Worm (Caenorhabditis elegans) whole organism, L1 larva: ENCODE measurements around the gene T06D4.1.

ENCODE experiments used
- C04F5.9 ChIP-seq: sonication (generic microtip); optimal IDR thresholded peaks from 2 replicates; lab custom pipeline; 2016; ENCODE audit warnings: missing genetic modification characterization, missing compliant biosample characterization
- C16A3.4 ChIP-seq: fragments of 150-350 bp; optimal IDR thresholded peaks from 2 replicates; lab custom pipeline; 2014; ENCODE audit warnings: missing biosample characterization, missing genetic modification characterization
- C34B4.2 ChIP-seq: sonication (generic microtip); optimal IDR thresholded peaks from 2 replicates; lab custom pipeline; 2017; ENCODE audit warnings: mild to moderate bottlenecking, missing genetic modification characterization, missing compliant biosample characterization
- F16B12.6 ChIP-seq: fragments of 150-350 bp; optimal IDR thresholded peaks from 2 replicates; lab custom pipeline; 2014; ENCODE audit warnings: missing biosample characterization, missing genetic modification characterization
- ama-1 ChIP-seq: fragments of 150-350 bp; optimal IDR thresholded peaks from 2 replicates; lab custom pipeline; 2014
- ceh-63 ChIP-seq: fragments of 200-800 bp; sonication (Bioruptor generic); optimal IDR thresholded peaks from 2 replicates; lab custom pipeline; 2018; ENCODE audit warnings: mild to moderate bottlenecking, missing genetic modification characterization, missing compliant biosample characterization
- ceh-82 ChIP-seq, 3 experiments: fragments of 150-350 bp in 1 of 3; sonication (generic microtip) in 2 of 3; optimal IDR thresholded peaks; 2 replicates each; lab custom pipeline; 2014 to 2017; ENCODE audit warnings: missing biosample characterization in 3 of 3, missing genetic modification characterization in 3 of 3
- ces-1 ChIP-seq: fragments of 150-350 bp; optimal IDR thresholded peaks from 2 replicates; lab custom pipeline; 2014; ENCODE audit warnings: missing biosample characterization, missing genetic modification reagents, missing genetic modification characterization
- dpl-1 ChIP-seq, 3 experiments: fragments of 150-350 bp in 2 of 3; sonication (generic microtip) in 1 of 3; optimal IDR thresholded peaks; 2 replicates each; lab custom pipeline; 2014 to 2017; ENCODE audit warnings: missing biosample characterization in 3 of 3, missing genetic modification characterization in 3 of 3, missing genetic modification reagents in 3 of 3
- efl-1 ChIP-seq, 4 experiments: fragments of 150-350 bp; optimal IDR thresholded peaks in 3 of 4; peaks in 1 of 4; 1 replicate in 1 of 4; 2 replicates in 3 of 4; lab custom pipeline; 2014; ENCODE audit warnings: missing biosample characterization in 2 of 4, missing genetic modification characterization in 2 of 4, missing genetic modification reagents in 2 of 4
- egl-27 ChIP-seq, 2 experiments: fragments of 150-350 bp in 1 of 2; sonication (generic microtip); optimal IDR thresholded peaks; 3 replicates each; lab custom pipeline; 2017 to 2018; ENCODE audit warnings: missing biosample characterization in 2 of 2, missing genetic modification characterization in 2 of 2, missing genetic modification reagents in 2 of 2
- elt-2 ChIP-seq: sonication (generic microtip); optimal IDR thresholded peaks from 2 replicates; lab custom pipeline; 2016; ENCODE audit warnings: missing genetic modification characterization, mild to moderate bottlenecking, inconsistent platforms, missing compliant biosample characterization, missing genetic modification reagents
- ets-5 ChIP-seq: fragments of 200-800 bp; sonication (Bioruptor generic); IDR thresholded peaks from 2 replicates; pipeline ENCODE4 v1.3.6; 2022; ENCODE audit warnings: missing genetic modification characterization, missing compliant biosample characterization
- fkh-10 ChIP-seq: sonication (generic microtip); optimal IDR thresholded peaks from 2 replicates; lab custom pipeline; 2017; ENCODE audit warnings: missing biosample characterization, missing genetic modification reagents, missing genetic modification characterization
- fkh-4 ChIP-seq: sonication (generic microtip); optimal IDR thresholded peaks from 2 replicates; lab custom pipeline; 2016; ENCODE audit warnings: missing compliant biosample characterization, missing genetic modification characterization, borderline replicate concordance
- fkh-8 ChIP-seq: sonication (generic microtip); optimal IDR thresholded peaks from 2 replicates; lab custom pipeline; 2016; ENCODE audit warnings: mild to moderate bottlenecking, missing genetic modification characterization, missing compliant biosample characterization
- fos-1 ChIP-seq: fragments of 150-350 bp; optimal IDR thresholded peaks from 2 replicates; lab custom pipeline; 2014; ENCODE audit warnings: missing biosample characterization, missing genetic modification characterization
- irx-1 ChIP-seq: sonication (generic microtip); optimal IDR thresholded peaks from 2 replicates; lab custom pipeline; 2016; ENCODE audit warnings: missing genetic modification characterization, missing compliant biosample characterization
- lin-14 ChIP-seq: fragments of 200-800 bp; sonication (Bioruptor generic); optimal IDR thresholded peaks from 2 replicates; lab custom pipeline; 2018; ENCODE audit warnings: mild to moderate bottlenecking, missing genetic modification characterization, moderate library complexity, missing compliant biosample characterization
- lsy-2 ChIP-seq, 2 experiments: fragments of 150-350 bp; optimal IDR thresholded peaks; 2 replicates each; lab custom pipeline; 2014; ENCODE audit warnings: missing biosample characterization in 2 of 2, missing genetic modification characterization in 2 of 2
- nhr-11 ChIP-seq: fragments of 150-350 bp; optimal IDR thresholded peaks from 2 replicates; lab custom pipeline; 2014; ENCODE audit warnings: missing biosample characterization, missing genetic modification characterization
- nhr-19 ChIP-seq: fragments of 200-800 bp; sonication (Bioruptor generic); conservative IDR thresholded peaks from 2 replicates; pipeline ENCODE4 v1.3.6; 2022; ENCODE audit warnings: missing genetic modification characterization, missing compliant biosample characterization
- nhr-237 ChIP-seq: fragments of 150-350 bp; optimal IDR thresholded peaks from 2 replicates; lab custom pipeline; 2014; ENCODE audit warnings: missing biosample characterization, missing genetic modification characterization
- nhr-76 ChIP-seq: sonication (generic microtip); optimal IDR thresholded peaks from 2 replicates; lab custom pipeline; 2017; ENCODE audit warnings: missing biosample characterization, missing genetic modification characterization
- pqm-1 ChIP-seq: sonication (generic microtip); optimal IDR thresholded peaks from 3 replicates; lab custom pipeline; 2017; ENCODE audit warnings: missing biosample characterization, missing genetic modification characterization
- snu-23 ChIP-seq: sonication (generic microtip); optimal IDR thresholded peaks from 2 replicates; lab custom pipeline; 2016; ENCODE audit warnings: missing genetic modification characterization, missing compliant biosample characterization
- sox-4 ChIP-seq: sonication (generic microtip); optimal IDR thresholded peaks from 2 replicates; lab custom pipeline; 2016; ENCODE audit warnings: missing genetic modification characterization, missing compliant biosample characterization
- sup-37 ChIP-seq: fragments of 200-800 bp; sonication (Bioruptor generic); optimal IDR thresholded peaks from 2 replicates; lab custom pipeline; 2018; ENCODE audit warnings: mild to moderate bottlenecking, missing genetic modification characterization, missing compliant biosample characterization
- tbx-2 ChIP-seq: sonication (generic microtip); optimal IDR thresholded peaks from 2 replicates; lab custom pipeline; 2016; ENCODE audit warnings: missing genetic modification characterization, missing compliant biosample characterization
- unc-130 ChIP-seq: fragments of 150-350 bp; optimal IDR thresholded peaks from 2 replicates; lab custom pipeline; 2017; ENCODE audit warnings: missing biosample characterization, missing genetic modification characterization, inconsistent platforms
- unc-62 ChIP-seq: fragments of 150-350 bp; optimal IDR thresholded peaks from 2 replicates; lab custom pipeline; 2014; ENCODE audit warnings: missing biosample characterization, missing genetic modification reagents, missing genetic modification characterization
- unc-86 ChIP-seq: sonication (generic microtip); optimal IDR thresholded peaks from 2 replicates; lab custom pipeline; 2016; ENCODE audit warnings: missing genetic modification characterization, missing compliant biosample characterization
- vab-15 ChIP-seq: sonication (generic microtip); optimal IDR thresholded peaks from 2 replicates; lab custom pipeline; 2017; ENCODE audit warnings: missing genotype, mild to moderate bottlenecking, missing genetic modification characterization, missing compliant biosample characterization
- xbp-1 ChIP-seq: sonication (generic microtip); optimal IDR thresholded peaks from 2 replicates; lab custom pipeline; 2016; ENCODE audit warnings: missing genetic modification characterization, missing compliant biosample characterization
- ztf-11 ChIP-seq, 2 experiments: sonication (generic microtip); optimal IDR thresholded peaks; 2 replicates each; lab custom pipeline; 2016 to 2017; ENCODE audit warnings: missing genetic modification characterization in 2 of 2, missing biosample characterization in 1 of 2, missing compliant biosample characterization in 1 of 2

Gene T06D4.1

ce11 chrII:3395484-3395883, 13.9 kb downstream of the T06D4.1 start, which contains the start of gene nep-20:
Gene nep-20, minus strand, starts transcription at chrII:3395584.
- TF ChIP-seq vab-15 (tag; lab: Kevin White, UChicago) (no peak), irx-1 (no peak), nhr-237 (tag; lab: Kevin White, UChicago) (no peak), C34B4.2 (tag; lab: Kevin White, UChicago) (no peak), snu-23 (GFP tag; lab: Kevin White, UChicago) (no peak), elt-2 (tag; lab: Kevin White, UChicago) (no peak), egl-27 (tag; optimal IDR thresholded peaks at IDR 0.05; lab: Kevin White, UChicago) (no peak), fos-1 (tag; lab: Kevin White, UChicago) (no peak), ama-1 (lab: Kevin White, UChicago) (no peak), nhr-76 (tag; lab: Kevin White, UChicago) (no peak), tbx-2 (no peak), dpl-1 (GFP tag; optimal IDR thresholded peaks at IDR 0.05; lab: Kevin White, UChicago) (no peak), ztf-11 (tag; optimal IDR thresholded peaks at IDR 0.05; lab: Kevin White, UChicago) (no peak)

- no peak for TF ChIP-seq nhr-19 (GFP tag; lab: Robert Waterston, UW)
- TF ChIP-seq nhr-11 = no peak
- TF ChIP-seq ets-5 (GFP tag; lab: Robert Waterston, UW) = no peak
- TF ChIP-seq elt-2 (tag; lab: Kevin White, UChicago) = no peak
- no peak for TF ChIP-seq fkh-10
- no peak for TF ChIP-seq ztf-11 (tag; optimal IDR thresholded peaks at IDR 0.05; lab: Kevin White, UChicago)
Measured at ce11 chrII:3399212-3399611, 17.6 kb downstream of the T06D4.1 start, which contains the start of gene nep-9. Gene nep-9, minus strand, starts transcription at chrII:3399312.

ce11 chrII:3402854-3403253, 21.2 kb downstream of the T06D4.1 start, which contains the start of gene nep-10:
Gene nep-10, minus strand, starts transcription at chrII:3402954.
- no peak for TF ChIP-seq efl-1 (optimal IDR thresholded peaks at IDR 0.05; lab: Kevin White, UChicago)
- peak in 1 of 2 experiments; percentile 79 for TF ChIP-seq efl-1 (GFP tag; optimal IDR thresholded peaks at IDR 0.05 in 1 of 2; lab: Kevin White, UChicago)
- no peak for TF ChIP-seq ceh-63 (GFP tag; lab: Kevin White, UChicago)

ce11 chrII:3403535-3403934, 21.9 kb downstream of the T06D4.1 start, which contains the start of gene nep-8:
Gene nep-8, plus strand, starts transcription at chrII:3403835.
- no peak for TF ChIP-seq egl-27 (tag; optimal IDR thresholded peaks at IDR 0.05; lab: Kevin White, UChicago)
- TF ChIP-seq unc-62 = no peak
- TF ChIP-seq C04F5.9 (tag; lab: Kevin White, UChicago) = no peak
- TF ChIP-seq fkh-8 (tag; lab: Kevin White, UChicago) = no peak
- no peak for TF ChIP-seq ama-1 (lab: Kevin White, UChicago)
- TF ChIP-seq sox-4 (tag; lab: Kevin White, UChicago) = no peak
- no peak for TF ChIP-seq irx-1
- TF ChIP-seq fkh-4 (tag; lab: Kevin White, UChicago) = no peak
- TF ChIP-seq efl-1 (optimal IDR thresholded peaks at IDR 0.05; lab: Kevin White, UChicago) = no peak
- TF ChIP-seq efl-1 (GFP tag; optimal IDR thresholded peaks at IDR 0.05 in 1 of 2; lab: Kevin White, UChicago) = no peak
- TF ChIP-seq unc-86 = no peak
- TF ChIP-seq pqm-1 (tag; lab: Kevin White, UChicago) = no peak
- TF ChIP-seq unc-130 (tag; lab: Kevin White, UChicago) = no peak
- no peak for TF ChIP-seq F16B12.6 (tag; lab: Kevin White, UChicago)
- TF ChIP-seq C16A3.4 = no peak
- no peak for TF ChIP-seq ceh-82 (tag; optimal IDR thresholded peaks at IDR 0.05; lab: Kevin White, UChicago)
- no peak for TF ChIP-seq sup-37 (GFP tag; lab: Kevin White, UChicago)
- TF ChIP-seq lin-14 (GFP tag; lab: Kevin White, UChicago) = no peak
- TF ChIP-seq lsy-2 (tag; optimal IDR thresholded peaks at IDR 0.05; lab: Kevin White, UChicago) = no peak
- TF ChIP-seq ces-1 (GFP tag; lab: Kevin White, UChicago) = no peak
- no peak for TF ChIP-seq xbp-1 (tag; lab: Kevin White, UChicago)
